Fruit fly (Drosophila melanogaster) whole organism, embryonic: ENCODE data around the gene Ltn1.

Source experiments
- Ada2b ChIP-seq: fragments of 200-800 bp; sonication (Bioruptor generic); IDR thresholded peaks from 2 replicates; pipeline ENCODE4 v1.3.6; 2022; ENCODE audit warnings: missing biosample characterization, missing genetic modification characterization
- Bgb ChIP-seq: fragments of 200-800 bp; sonication (Bioruptor generic); IDR thresholded peaks from 2 replicates; pipeline ENCODE4 v1.3.6; 2022; ENCODE audit warnings: missing biosample characterization, missing genetic modification characterization; ENCODE audit not compliant: partially characterized antibody
- Blimp-1 ChIP-seq: fragments of 200-800 bp; sonication (Bioruptor generic); optimal IDR thresholded peaks from 3 replicates; lab custom pipeline; 2018; ENCODE audit warnings: missing biosample characterization, missing genetic modification characterization, mild to moderate bottlenecking, moderate library complexity, missing genetic modification reagents
- CG10565 ChIP-seq: fragments of 200-800 bp; sonication (Bioruptor generic); optimal IDR thresholded peaks from 3 replicates; lab custom pipeline; 2016; ENCODE audit warnings: missing biosample characterization, mild to moderate bottlenecking, missing genetic modification characterization
- CG10654 ChIP-seq: fragments of 200-800 bp; sonication (Bioruptor generic); optimal IDR thresholded peaks from 2 replicates; lab custom pipeline; 2016; ENCODE audit warnings: missing biosample characterization, missing genetic modification characterization
- CG11093 ChIP-seq: fragments of 200-800 bp; sonication (Bioruptor generic); IDR thresholded peaks from 3 replicates; pipeline ENCODE4 v1.3.6; 2022; ENCODE audit warnings: missing biosample characterization, missing genetic modification characterization
- CG12236 ChIP-seq: fragments of 200-800 bp; sonication (Bioruptor generic); optimal IDR thresholded peaks from 2 replicates; lab custom pipeline; 2016; ENCODE audit warnings: missing biosample characterization, missing genetic modification characterization
- CG12299 ChIP-seq: fragments of 200-800 bp; sonication (Bioruptor generic); optimal IDR thresholded peaks from 2 replicates; lab custom pipeline; 2018; ENCODE audit warnings: missing biosample characterization, mild to moderate bottlenecking, missing genetic modification characterization
- CG12659 ChIP-seq: fragments of 200-800 bp; sonication (Bioruptor generic); optimal IDR thresholded peaks from 3 replicates; lab custom pipeline; 2017; ENCODE audit warnings: mild to moderate bottlenecking, missing biosample characterization, missing genetic modification reagents, missing genetic modification characterization
- CG12769 ChIP-seq: fragments of 200-800 bp; sonication (Bioruptor generic); optimal IDR thresholded peaks from 2 replicates; lab custom pipeline; 2019; ENCODE audit warnings: missing biosample characterization, mild to moderate bottlenecking, missing genetic modification characterization, moderate library complexity
- CG13894 ChIP-seq: fragments of 200-800 bp; sonication (Bioruptor generic); optimal IDR thresholded peaks from 3 replicates; lab custom pipeline; 2018; ENCODE audit warnings: missing biosample characterization, mild to moderate bottlenecking, missing genetic modification characterization, moderate library complexity
- CG15269 ChIP-seq: fragments of 200-800 bp; sonication (Bioruptor generic); optimal IDR thresholded peaks from 2 replicates; lab custom pipeline; 2018; ENCODE audit warnings: missing biosample characterization, mild to moderate bottlenecking, missing genetic modification characterization, moderate library complexity
- CG15479 ChIP-seq: fragments of 200-800 bp; sonication (Bioruptor generic); optimal IDR thresholded peaks from 3 replicates; lab custom pipeline; 2019; ENCODE audit warnings: missing biosample characterization, mild to moderate bottlenecking, missing genetic modification characterization, moderate library complexity
- CG16863 ChIP-seq: fragments of 200-800 bp; sonication (Bioruptor generic); optimal IDR thresholded peaks from 3 replicates; lab custom pipeline; 2016; ENCODE audit warnings: missing biosample characterization, missing genetic modification characterization
- CG18011 ChIP-seq: fragments of 200-800 bp; sonication (Bioruptor generic); optimal IDR thresholded peaks from 2 replicates; lab custom pipeline; 2017; ENCODE audit warnings: missing biosample characterization, missing genetic modification characterization, mild to moderate bottlenecking, moderate library complexity, missing genotype
- CG30403 ChIP-seq: fragments of 200-800 bp; sonication (Bioruptor generic); optimal IDR thresholded peaks from 3 replicates; lab custom pipeline; 2016; ENCODE audit warnings: missing biosample characterization, missing genetic modification characterization
- CG4360 ChIP-seq: fragments of 200-800 bp; sonication (Bioruptor generic); IDR thresholded peaks from 2 replicates; pipeline ENCODE4 v1.3.6; 2022; ENCODE audit warnings: missing biosample characterization, missing genetic modification characterization
- CG4854 ChIP-seq: fragments of 200-800 bp; sonication (Bioruptor generic); optimal IDR thresholded peaks from 2 replicates; lab custom pipeline; 2016; ENCODE audit warnings: missing biosample characterization, missing genetic modification characterization, inconsistent platforms
- CG6791 ChIP-seq: fragments of 200-800 bp; sonication (Bioruptor generic); IDR thresholded peaks from 3 replicates; pipeline ENCODE4 v1.3.6; 2022; ENCODE audit warnings: missing biosample characterization, missing genetic modification characterization; ENCODE audit not compliant: partially characterized antibody
- CG7357 ChIP-seq: fragments of 200-800 bp; sonication (Bioruptor generic); IDR thresholded peaks from 3 replicates; pipeline ENCODE4 v1.3.6; 2022; ENCODE audit warnings: missing biosample characterization, missing genetic modification characterization
- CG9797 ChIP-seq: fragments of 200-800 bp; sonication (Bioruptor generic); optimal IDR thresholded peaks from 3 replicates; lab custom pipeline; 2018; ENCODE audit warnings: missing biosample characterization, mild to moderate bottlenecking, missing genetic modification characterization
- CG9817 ChIP-seq: fragments of 200-800 bp; sonication (Bioruptor generic); optimal IDR thresholded peaks from 2 replicates; lab custom pipeline; 2018; ENCODE audit warnings: missing biosample characterization, mild to moderate bottlenecking, missing genetic modification characterization, moderate library complexity
- E2f2 ChIP-seq: fragments of 200-800 bp; sonication (Bioruptor generic); IDR thresholded peaks from 2 replicates; pipeline ENCODE4 v1.3.6; 2022; ENCODE audit warnings: missing biosample characterization, missing genetic modification characterization
- Eip74EF ChIP-seq, 2 experiments: fragments of 200-800 bp in 1 of 2; fragments of >200 bp in 1 of 2; sonication (Bioruptor generic) in 1 of 2; optimal IDR thresholded peaks; 2 replicates each; lab custom pipeline; 2017 to 2019; ENCODE audit warnings: missing biosample characterization in 2 of 2, missing genetic modification characterization in 2 of 2, mild to moderate bottlenecking in 1 of 2, moderate library complexity in 1 of 2
- Ets65A ChIP-seq: fragments of 200-800 bp; sonication (Bioruptor generic); peaks from one replicate; lab custom pipeline; 2016; ENCODE audit warnings: missing biosample characterization, missing genetic modification characterization
- MTF-1 ChIP-seq: fragments of 200-800 bp; sonication (Bioruptor generic); optimal IDR thresholded peaks from 2 replicates; lab custom pipeline; 2018; ENCODE audit warnings: missing biosample characterization, mild to moderate bottlenecking, missing genetic modification characterization, borderline replicate concordance
- Med ChIP-seq: fragments of 200-800 bp; sonication (Bioruptor generic); peaks from one replicate; lab custom pipeline; 2016; ENCODE audit warnings: missing biosample characterization, missing genetic modification characterization, mild to moderate bottlenecking, inconsistent platforms, moderate library complexity
- Scr ChIP-seq: fragments of 200-800 bp; sonication (Bioruptor generic); IDR thresholded peaks from 2 replicates; pipeline ENCODE4 v1.3.6; 2022; ENCODE audit warnings: missing biosample characterization, missing genetic modification characterization; ENCODE audit not compliant: partially characterized antibody
- bab2 ChIP-seq: fragments of 200-800 bp; sonication (Bioruptor generic); optimal IDR thresholded peaks from 2 replicates; lab custom pipeline; 2016; ENCODE audit warnings: missing biosample characterization, missing genetic modification characterization
- bbx ChIP-seq: fragments of 200-800 bp; sonication (Bioruptor generic); IDR thresholded peaks from 2 replicates; pipeline ENCODE4 v1.3.6; 2022; ENCODE audit warnings: missing biosample characterization, missing genetic modification characterization; ENCODE audit not compliant: partially characterized antibody
- cg ChIP-seq: fragments of 200-800 bp; sonication (Bioruptor generic); optimal IDR thresholded peaks from 3 replicates; lab custom pipeline; 2019; ENCODE audit warnings: missing biosample characterization, mild to moderate bottlenecking, missing genetic modification characterization, moderate library complexity
- crol ChIP-seq: fragments of 200-800 bp; sonication (Bioruptor generic); IDR thresholded peaks from 2 replicates; pipeline ENCODE4 v1.3.6; 2022; ENCODE audit warnings: missing biosample characterization, missing genetic modification characterization
- fd64A ChIP-seq: fragments of 200-800 bp; sonication (Bioruptor generic); optimal IDR thresholded peaks from 3 replicates; lab custom pipeline; 2018; ENCODE audit warnings: missing biosample characterization, mild to moderate bottlenecking, missing genetic modification characterization
- gem ChIP-seq: fragments of 200-800 bp; sonication (Bioruptor generic); optimal IDR thresholded peaks from 2 replicates; lab custom pipeline; 2019; ENCODE audit warnings: missing biosample characterization, mild to moderate bottlenecking, missing genetic modification characterization, moderate library complexity
- hb ChIP-seq: fragments of 200-800 bp; sonication (Bioruptor generic); IDR thresholded peaks from 3 replicates; pipeline ENCODE4 v1.3.6; 2022; ENCODE audit warnings: missing biosample characterization, missing genetic modification characterization; ENCODE audit not compliant: partially characterized antibody
- hbn ChIP-seq: fragments of 200-800 bp; sonication (Bioruptor generic); IDR thresholded peaks from 2 replicates; pipeline ENCODE4 v1.3.6; 2022; ENCODE audit warnings: missing biosample characterization, missing genetic modification characterization; ENCODE audit not compliant: partially characterized antibody
- ken ChIP-seq: fragments of 200-800 bp; sonication (Bioruptor generic); IDR thresholded peaks from 3 replicates; pipeline ENCODE4 v1.3.6; 2022; ENCODE audit warnings: missing biosample characterization, missing genetic modification characterization
- oc ChIP-seq: fragments of 200-800 bp; sonication (Bioruptor generic); optimal IDR thresholded peaks from 2 replicates; lab custom pipeline; 2018; ENCODE audit warnings: missing biosample characterization, mild to moderate bottlenecking, missing genetic modification characterization, moderate library complexity
- odd ChIP-seq: fragments of 200-800 bp; sonication (Bioruptor generic); optimal IDR thresholded peaks from 2 replicates; lab custom pipeline; 2017; ENCODE audit warnings: missing biosample characterization, mild to moderate bottlenecking, missing genetic modification characterization
- onecut ChIP-seq: fragments of 200-800 bp; sonication (Bioruptor generic); IDR thresholded peaks from 2 replicates; pipeline ENCODE4 v1.3.6; 2022; ENCODE audit warnings: missing biosample characterization, missing genetic modification characterization
- pfk ChIP-seq: fragments of 200-800 bp; sonication (Bioruptor generic); optimal IDR thresholded peaks from 2 replicates; lab custom pipeline; 2018; ENCODE audit warnings: missing biosample characterization, mild to moderate bottlenecking, missing genetic modification characterization, moderate library complexity
- slbo ChIP-seq: fragments of 200-800 bp; sonication (Bioruptor generic); IDR thresholded peaks from 2 replicates; pipeline ENCODE4 v1.3.6; 2022; ENCODE audit warnings: missing biosample characterization, missing genetic modification characterization
- tll ChIP-seq, 2 experiments: fragments of 200-800 bp in 1 of 2; fragments of >200 bp in 1 of 2; sonication (Bioruptor generic) in 1 of 2; optimal IDR thresholded peaks; 2 replicates each; lab custom pipeline; 2017 to 2019; ENCODE audit warnings: missing biosample characterization in 2 of 2, missing genetic modification characterization in 2 of 2, mild to moderate bottlenecking in 1 of 2, moderate library complexity in 1 of 2
- wdn ChIP-seq: fragments of 200-800 bp; sonication (Bioruptor generic); IDR thresholded peaks from 2 replicates; pipeline ENCODE4 v1.3.6; 2022; ENCODE audit warnings: missing biosample characterization, missing genetic modification characterization

Ltn1 gene

DNA sequence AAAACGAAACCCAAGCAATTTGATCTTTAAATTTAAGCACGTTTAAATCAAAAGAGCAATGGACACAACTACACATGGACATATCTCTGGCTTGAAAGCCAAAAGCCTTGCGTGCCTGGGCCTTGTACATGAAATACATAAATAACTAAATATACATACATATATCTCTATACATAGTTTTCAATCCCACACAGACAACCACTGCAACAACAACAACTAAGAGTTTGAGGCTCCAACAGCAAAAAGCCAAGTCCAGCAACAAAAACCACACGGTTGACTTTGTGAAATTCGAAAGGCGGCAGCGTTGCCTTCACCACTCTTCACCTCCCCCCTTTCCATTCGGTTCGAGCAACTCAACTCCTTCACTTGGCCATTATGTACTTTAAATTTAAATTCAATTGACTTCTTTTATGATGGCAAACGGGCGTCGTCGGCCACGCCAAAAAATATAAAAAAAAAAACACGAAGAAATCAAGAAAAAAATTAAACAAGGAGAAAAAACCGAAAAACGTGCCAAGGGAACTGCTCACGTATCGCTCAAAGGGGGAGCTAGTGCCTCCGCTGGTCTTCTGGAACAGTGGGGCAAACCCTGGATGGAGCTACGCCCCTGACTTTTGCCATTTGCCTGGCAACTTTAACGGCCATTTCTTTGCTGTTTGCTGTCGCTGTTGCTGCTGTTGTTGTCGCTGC, 8.1 kb upstream of the Ltn1 start:
- TF ChIP-seq cg (GFP tag; lab: Kevin White, UChicago) (peak; percentile 43), Bgb (no peak), CG4360 (GFP tag; lab: Robert Waterston, UW) (peak; percentile 73), crol (peak; percentile 39)
- TF ChIP-seq, all 482 proteins: peak for 3

DNA sequence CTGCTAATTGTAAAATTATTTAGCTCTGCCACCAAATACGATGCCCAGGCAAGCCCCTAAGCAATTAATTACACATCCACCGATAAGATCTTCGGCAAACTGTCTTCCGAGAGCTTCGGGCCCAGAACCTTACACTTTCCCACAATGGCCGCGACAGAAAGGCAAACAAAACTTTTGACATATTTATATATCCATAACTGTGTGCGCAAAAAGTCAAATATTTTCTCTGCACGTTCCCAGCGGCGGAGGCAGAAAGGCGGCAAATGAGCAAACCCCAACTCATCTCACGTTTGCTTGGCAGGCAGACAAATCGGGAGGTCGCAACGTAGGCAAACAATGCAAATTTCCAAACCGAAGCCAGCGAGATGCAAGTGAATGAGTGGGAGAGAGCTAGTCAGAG, 7.1 kb upstream of the Ltn1 start:
- TF ChIP-seq CG7357 (GFP tag; lab: Robert Waterston, UW) (no peak), Blimp-1 (GFP tag; lab: Kevin White, UChicago) (peak; percentile 1), ken (GFP tag; lab: Robert Waterston, UW) (0 out of 3 replicates have a peak, but pooled peaks have one; percentile 13), MTF-1 (GFP tag; lab: Kevin White, UChicago) (peak; percentile 5), Med (peak; percentile 53), slbo (no peak), tll (GFP tag; optimal IDR thresholded peaks at IDR 0.05; lab: Kevin White, UChicago) (peak in 1 of 2 experiments; percentile 56), CG9817 (tag; lab: Kevin White, UChicago) (no peak), Ets65A (GFP tag; lab: Kevin White, UChicago) (peak; percentile 33), CG15479 (GFP tag; lab: Kevin White, UChicago) (peak; percentile 55), Ada2b (0 out of 2 replicates have a peak, but pooled peaks have one; percentile 4)

DNA sequence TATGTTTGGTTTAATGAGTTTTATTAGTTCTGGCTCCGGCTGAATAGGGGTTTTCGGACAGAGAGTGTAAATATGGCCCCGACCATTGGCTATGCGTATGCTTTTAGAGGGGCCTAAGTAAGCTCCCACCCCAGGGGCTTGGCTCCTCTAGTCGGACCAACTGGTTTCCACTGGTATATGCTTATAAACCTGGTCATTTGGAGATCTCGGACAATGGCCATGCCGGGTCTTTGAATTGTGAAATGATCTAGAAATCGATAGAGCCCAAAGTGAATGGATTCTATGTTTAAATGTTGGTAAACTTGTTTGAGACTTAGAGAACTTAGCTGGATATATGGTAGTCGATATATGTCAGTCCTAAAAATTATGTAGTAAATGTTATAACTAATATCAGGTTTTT, 6.6 kb upstream of the Ltn1 start:
- TF ChIP-seq bbx (GFP tag; lab: Robert Waterston, UW) (0 out of 2 replicates have a peak, but pooled peaks have one; percentile 2), CG6791 (GFP tag; lab: Robert Waterston, UW) (0 out of 3 replicates have a peak, but pooled peaks have one; percentile 33), wdn (no peak), CG30403 (GFP tag; lab: Kevin White, UChicago) (no peak), CG13894 (tag; lab: Kevin White, UChicago) (peak; percentile 91), gem (peak; percentile 1), CG12769 (tag; lab: Kevin White, UChicago) (peak; percentile 49), oc (tag; lab: Kevin White, UChicago) (peak; percentile 39)

DNA sequence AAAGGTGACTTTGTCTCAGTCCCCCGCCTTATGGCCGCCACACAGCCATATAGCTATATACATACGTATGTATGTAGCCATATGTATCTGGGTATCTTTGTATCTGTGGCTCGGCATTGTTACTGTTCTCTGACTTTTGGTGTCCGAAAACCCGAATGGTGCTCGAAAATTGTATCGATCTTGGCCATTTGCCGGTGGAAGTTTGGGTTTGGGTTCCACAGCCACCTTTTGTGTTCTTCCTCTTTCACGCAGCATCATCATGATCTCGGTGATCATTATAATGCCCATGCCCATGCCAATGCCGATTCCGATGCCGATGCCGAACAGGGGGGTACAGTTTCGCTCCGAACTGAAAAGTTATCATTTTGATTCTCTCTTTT, 5.9 kb upstream of the Ltn1 start:
- TF ChIP-seq Scr (GFP tag; lab: Robert Waterston, UW) = 0 out of 2 replicates have a peak, but pooled peaks have one; percentile 10
- peak; percentile 23; the same call in 1 of the 2 replicates for TF ChIP-seq onecut
- TF ChIP-seq CG9797 (GFP tag; lab: Kevin White, UChicago) = no peak
- peak; percentile 92 for TF ChIP-seq CG13894 (tag; lab: Kevin White, UChicago)
- TF ChIP-seq CG11093 (GFP tag; lab: Robert Waterston, UW) = no peak
- TF ChIP-seq fd64A (GFP tag; lab: Kevin White, UChicago) = no peak
- no peak for TF ChIP-seq CG10654 (GFP tag; lab: Kevin White, UChicago)
- TF ChIP-seq Eip74EF (GFP tag; optimal IDR thresholded peaks at IDR 0.05; lab: Kevin White, UChicago) = no peak
- TF ChIP-seq pfk (GFP tag; lab: Kevin White, UChicago) = no peak
- no peak for TF ChIP-seq CG10565 (GFP tag; lab: Kevin White, UChicago)
- TF ChIP-seq hbn (GFP tag; lab: Robert Waterston, UW) = no peak
- TF ChIP-seq CG12659 = no peak
- TF ChIP-seq hb (GFP tag; lab: Robert Waterston, UW) = no peak
- no peak for TF ChIP-seq CG16863 (GFP tag; lab: Kevin White, UChicago)
- TF ChIP-seq E2f2 (GFP tag; lab: Robert Waterston, UW) = no peak
- TF ChIP-seq CG18011 (GFP tag; lab: Kevin White, UChicago) = no peak
- no peak for TF ChIP-seq CG15269 (tag; lab: Kevin White, UChicago)
- TF ChIP-seq CG12299 (tag; lab: Kevin White, UChicago) = no peak
- no peak for TF ChIP-seq CG4854
- TF ChIP-seq bab2 = no peak
- no peak for TF ChIP-seq CG12236 (GFP tag; lab: Kevin White, UChicago)
- no peak for TF ChIP-seq odd
